Fruit fly (Drosophila melanogaster) whole organism, embryonic: ENCODE data around the gene Rbp4.

Source experiments
- Adf1 ChIP-seq: fragments of 200-800 bp; sonication (Bioruptor generic); IDR thresholded peaks from 2 replicates; pipeline ENCODE4 v1.3.6; 2022; ENCODE audit warnings: missing biosample characterization, missing genetic modification characterization
- Antp ChIP-seq: fragments of 200-800 bp; sonication (Bioruptor generic); optimal IDR thresholded peaks from 3 replicates; lab custom pipeline; 2016; ENCODE audit warnings: missing biosample characterization, missing genetic modification characterization
- Atf3 ChIP-seq: fragments of 200-800 bp; sonication (Bioruptor generic); optimal IDR thresholded peaks from 3 replicates; lab custom pipeline; 2016; ENCODE audit warnings: missing biosample characterization, missing genetic modification characterization
- Awh ChIP-seq: fragments of 200-800 bp; sonication (Bioruptor generic); IDR thresholded peaks from 2 replicates; pipeline ENCODE4, ENCODE4 v1.3.6; 2022; ENCODE audit warnings: missing biosample characterization, missing genetic modification characterization
- B-H1 ChIP-seq: fragments of 200-800 bp; sonication (Bioruptor generic); IDR thresholded peaks from 3 replicates; pipeline ENCODE4 v1.3.6; 2022; ENCODE audit warnings: missing biosample characterization, missing genetic modification characterization
- B-H2 ChIP-seq: fragments of 200-800 bp; sonication (Bioruptor generic); optimal IDR thresholded peaks from 2 replicates; lab custom pipeline; 2018; ENCODE audit warnings: missing biosample characterization, mild to moderate bottlenecking, missing genetic modification characterization
- Bdp1 ChIP-seq: fragments of 200-800 bp; sonication (Bioruptor generic); optimal IDR thresholded peaks from 3 replicates; lab custom pipeline; 2016; ENCODE audit warnings: missing biosample characterization, missing genetic modification characterization
- CG10209 ChIP-seq: fragments of 200-800 bp; sonication (Bioruptor generic); optimal IDR thresholded peaks from 3 replicates; lab custom pipeline; 2017; ENCODE audit warnings: missing biosample characterization, mild to moderate bottlenecking, missing genetic modification characterization, missing genetic modification reagents
- CG11398 ChIP-seq: fragments of 200-800 bp; sonication (Bioruptor generic); optimal IDR thresholded peaks from 2 replicates; lab custom pipeline; 2016; ENCODE audit warnings: missing biosample characterization, missing genetic modification characterization
- CG1233 ChIP-seq: fragments of 200-800 bp; sonication (Bioruptor generic); optimal IDR thresholded peaks from 4 replicates; lab custom pipeline; 2018; ENCODE audit warnings: missing biosample characterization, mild to moderate bottlenecking, missing genetic modification characterization
- CG13287 ChIP-seq: fragments of 200-800 bp; sonication (Bioruptor generic); IDR thresholded peaks from 2 replicates; pipeline ENCODE4 v1.3.6; 2022; ENCODE audit warnings: missing biosample characterization, missing genetic modification characterization; ENCODE audit not compliant: partially characterized antibody
- CG14860 ChIP-seq: fragments of 200-800 bp; sonication (Bioruptor generic); IDR thresholded peaks from 3 replicates; pipeline ENCODE4 v1.3.6; 2022; ENCODE audit warnings: missing biosample characterization, missing genetic modification characterization; ENCODE audit not compliant: partially characterized antibody
- CG15073 ChIP-seq: fragments of 200-800 bp; sonication (Bioruptor generic); optimal IDR thresholded peaks from 2 replicates; lab custom pipeline; 2016; ENCODE audit warnings: missing biosample characterization, missing genetic modification characterization
- CG18262 ChIP-seq: fragments of 200-800 bp; optimal IDR thresholded peaks from 3 replicates; lab custom pipeline; 2019; ENCODE audit warnings: missing biosample characterization, mild to moderate bottlenecking, missing genetic modification characterization, moderate library complexity
- CG31365 ChIP-seq: fragments of 200-800 bp; sonication (Bioruptor generic); optimal IDR thresholded peaks from 2 replicates; lab custom pipeline; 2018; ENCODE audit warnings: missing biosample characterization, mild to moderate bottlenecking, missing genetic modification characterization
- CG32532 ChIP-seq: fragments of 200-800 bp; sonication (Bioruptor generic); IDR thresholded peaks from 2 replicates; pipeline ENCODE4 v1.3.6; 2022; ENCODE audit warnings: missing biosample characterization, missing genetic modification characterization
- CG3838 ChIP-seq: fragments of 200-800 bp; sonication (Bioruptor generic); optimal IDR thresholded peaks from 3 replicates; lab custom pipeline; 2016; ENCODE audit warnings: missing biosample characterization, missing genetic modification characterization
- CG6813 ChIP-seq: fragments of 200-800 bp; sonication (Bioruptor generic); optimal IDR thresholded peaks from 2 replicates; lab custom pipeline; 2017; ENCODE audit warnings: missing biosample characterization, missing genetic modification characterization, mild to moderate bottlenecking, moderate library complexity, missing genetic modification reagents
- CG7271 ChIP-seq: fragments of 200-800 bp; sonication (Bioruptor generic); optimal IDR thresholded peaks from 2 replicates; lab custom pipeline; 2018; ENCODE audit warnings: missing biosample characterization, mild to moderate bottlenecking, missing genetic modification characterization, moderate library complexity
- CG9817 ChIP-seq: fragments of 200-800 bp; sonication (Bioruptor generic); optimal IDR thresholded peaks from 2 replicates; lab custom pipeline; 2018; ENCODE audit warnings: missing biosample characterization, mild to moderate bottlenecking, missing genetic modification characterization, moderate library complexity
- D19B ChIP-seq: fragments of 200-800 bp; sonication (Bioruptor generic); optimal IDR thresholded peaks from 2 replicates; lab custom pipeline; 2017; ENCODE audit warnings: missing biosample characterization, mild to moderate bottlenecking, missing genetic modification characterization
- Dfd ChIP-seq, 2 experiments: fragments of >200 bp; optimal IDR thresholded peaks; 2 replicates each; lab custom pipeline; 2017; ENCODE audit warnings: missing biosample characterization in 2 of 2, missing genetic modification characterization in 2 of 2
- Dref ChIP-seq: fragments of 200-800 bp; sonication (Bioruptor generic); IDR thresholded peaks from 2 replicates; pipeline ENCODE4 v1.3.6; 2022; ENCODE audit warnings: missing biosample characterization, missing genetic modification characterization
- Drgx ChIP-seq: fragments of 200-800 bp; sonication (Bioruptor generic); IDR thresholded peaks from 2 replicates; pipeline ENCODE4 v1.3.6; 2022; ENCODE audit warnings: missing biosample characterization, missing genetic modification characterization
- GATAe ChIP-seq: fragments of 200-800 bp; sonication (Bioruptor generic); conservative IDR thresholded peaks from 2 replicates; pipeline ENCODE4 v1.3.6; 2022; ENCODE audit warnings: missing biosample characterization, missing genetic modification characterization
- H15 ChIP-seq: fragments of 200-800 bp; sonication (Bioruptor generic); IDR thresholded peaks from 3 replicates; pipeline ENCODE4 v1.3.6; 2022; ENCODE audit warnings: missing biosample characterization, missing genetic modification characterization
- Lhr ChIP-seq: fragments of 200-800 bp; sonication (Bioruptor generic); optimal IDR thresholded peaks from 3 replicates; lab custom pipeline; 2017; ENCODE audit warnings: mild to moderate bottlenecking, missing biosample characterization, missing genetic modification reagents, missing genetic modification characterization
- Med ChIP-seq: fragments of 200-800 bp; sonication (Bioruptor generic); peaks from one replicate; lab custom pipeline; 2016; ENCODE audit warnings: missing biosample characterization, missing genetic modification characterization, mild to moderate bottlenecking, inconsistent platforms, moderate library complexity
- Meics ChIP-seq: fragments of 200-800 bp; sonication (Bioruptor generic); optimal IDR thresholded peaks from 2 replicates; lab custom pipeline; 2017; ENCODE audit warnings: missing biosample characterization, mild to moderate bottlenecking, missing genetic modification characterization
- NFAT ChIP-seq: fragments of 200-800 bp; sonication (Bioruptor generic); IDR thresholded peaks from 2 replicates; pipeline ENCODE4 v1.3.6; 2022; ENCODE audit warnings: missing biosample characterization, missing genetic modification characterization
- Sox102F ChIP-seq: fragments of 200-800 bp; sonication (Bioruptor generic); optimal IDR thresholded peaks from 2 replicates; lab custom pipeline; 2018; ENCODE audit warnings: missing biosample characterization, mild to moderate bottlenecking, missing genetic modification characterization, moderate library complexity
- bbx ChIP-seq: fragments of 200-800 bp; sonication (Bioruptor generic); IDR thresholded peaks from 2 replicates; pipeline ENCODE4 v1.3.6; 2022; ENCODE audit warnings: missing biosample characterization, missing genetic modification characterization; ENCODE audit not compliant: partially characterized antibody
- bowl ChIP-seq: fragments of 200-800 bp; sonication (Bioruptor generic); IDR thresholded peaks from 2 replicates; pipeline ENCODE4 v1.3.6; 2022; ENCODE audit warnings: missing biosample characterization, missing genetic modification characterization
- chif ChIP-seq, 2 experiments: fragments of 200-800 bp; sonication (Bioruptor generic); optimal IDR thresholded peaks; 3 replicates each; lab custom pipeline; 2016; ENCODE audit warnings: missing biosample characterization in 2 of 2, missing genetic modification characterization in 2 of 2
- chn ChIP-seq: fragments of 200-800 bp; sonication (Bioruptor generic); optimal IDR thresholded peaks from 2 replicates; lab custom pipeline; 2016; ENCODE audit warnings: missing biosample characterization, missing genetic modification characterization
- da ChIP-seq: fragments of 200-800 bp; sonication (Bioruptor generic); optimal IDR thresholded peaks from 2 replicates; lab custom pipeline; 2016; ENCODE audit warnings: missing biosample characterization, missing genetic modification characterization
- dan ChIP-seq: fragments of 200-800 bp; sonication (Bioruptor generic); IDR thresholded peaks from 2 replicates; pipeline ENCODE4 v1.3.6; 2022; ENCODE audit warnings: missing biosample characterization, missing genetic modification characterization
- disco-r ChIP-seq: fragments of 200-800 bp; sonication (Bioruptor generic); optimal IDR thresholded peaks from 2 replicates; lab custom pipeline; 2016; ENCODE audit warnings: missing biosample characterization, missing genetic modification characterization
- ems ChIP-seq: fragments of 200-800 bp; sonication (Bioruptor generic); optimal IDR thresholded peaks from 3 replicates; lab custom pipeline; 2016; ENCODE audit warnings: missing biosample characterization, missing genetic modification characterization
- gce ChIP-seq: fragments of 200-800 bp; sonication (Bioruptor generic); IDR thresholded peaks from 3 replicates; pipeline ENCODE4 v1.3.6; 2022; ENCODE audit warnings: missing biosample characterization, missing genetic modification characterization
- her ChIP-seq: fragments of 200-800 bp; sonication (Bioruptor generic); optimal IDR thresholded peaks from 2 replicates; lab custom pipeline; 2016; ENCODE audit warnings: missing biosample characterization, missing genetic modification characterization
- jing ChIP-seq: fragments of 200-800 bp; sonication (Bioruptor generic); optimal IDR thresholded peaks from 2 replicates; lab custom pipeline; 2018; ENCODE audit warnings: missing biosample characterization, mild to moderate bottlenecking, missing genetic modification characterization
- lola ChIP-seq, 3 experiments: fragments of >200 bp in 2 of 3; fragments of 200-800 bp in 1 of 3; sonication (Bioruptor generic) in 1 of 3; optimal IDR thresholded peaks; 2 replicates each; lab custom pipeline; 2017 to 2019; ENCODE audit warnings: missing biosample characterization in 3 of 3, missing genetic modification characterization in 3 of 3, mild to moderate bottlenecking in 1 of 3, moderate library complexity in 1 of 3
- slp2 ChIP-seq: fragments of 200-800 bp; sonication (Bioruptor generic); optimal IDR thresholded peaks from 2 replicates; lab custom pipeline; 2016; ENCODE audit warnings: missing biosample characterization, missing genetic modification characterization
- sna ChIP-seq: fragments of 200-800 bp; sonication (Bioruptor generic); IDR thresholded peaks from 2 replicates; pipeline ENCODE4 v1.3.6; 2022; ENCODE audit warnings: missing biosample characterization, missing genetic modification characterization; ENCODE audit not compliant: partially characterized antibody
- so ChIP-seq: fragments of 200-800 bp; sonication (Bioruptor generic); IDR thresholded peaks from 3 replicates; pipeline ENCODE4 v1.3.6; 2022; ENCODE audit warnings: missing biosample characterization, missing genetic modification characterization
- tin ChIP-seq: fragments of 200-800 bp; sonication (Bioruptor generic); optimal IDR thresholded peaks from 3 replicates; lab custom pipeline; 2016; ENCODE audit warnings: missing biosample characterization, missing genetic modification characterization
- tna ChIP-seq: fragments of 200-800 bp; sonication (Bioruptor generic); IDR thresholded peaks from 2 replicates; pipeline ENCODE4 v1.3.6; 2022; ENCODE audit warnings: missing biosample characterization, missing genetic modification characterization; ENCODE audit not compliant: partially characterized antibody
- yki ChIP-seq: fragments of >200 bp; optimal IDR thresholded peaks from 3 replicates; lab custom pipeline; 2018

Rbp4 gene

DNA sequence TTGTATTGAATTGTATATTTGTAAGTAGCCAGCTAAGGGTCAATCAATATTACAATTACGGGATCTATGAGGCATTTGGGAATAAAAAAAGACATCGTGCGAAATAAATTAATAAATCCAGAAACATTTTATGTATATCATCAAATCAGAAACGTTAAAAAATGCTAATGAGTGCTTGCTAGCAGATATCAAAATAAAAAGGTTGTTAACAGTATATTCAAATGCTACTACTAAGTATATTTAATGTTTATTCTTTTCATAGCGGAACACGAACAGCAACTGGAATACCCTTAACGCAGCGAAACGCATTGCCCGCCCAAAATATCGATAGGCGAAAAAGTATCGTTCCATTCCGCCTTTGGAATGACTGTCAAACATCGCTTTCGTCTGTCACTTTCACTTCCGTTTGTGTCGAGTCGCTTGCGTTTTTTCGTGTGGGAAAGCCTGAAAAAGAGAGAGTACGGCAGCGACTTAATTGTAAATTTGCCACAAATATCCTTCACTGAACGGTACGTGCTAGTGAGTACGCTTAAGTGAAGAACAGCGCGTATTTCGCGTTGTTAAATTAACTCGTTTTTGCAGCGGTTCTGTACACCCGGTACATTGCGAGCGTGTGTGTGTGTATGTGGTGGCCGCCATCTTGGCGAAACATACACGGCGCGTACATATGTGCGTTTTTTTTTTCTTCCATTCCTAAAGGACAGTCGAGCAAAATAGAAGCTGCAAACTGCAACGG is 4.9 kb upstream of the Rbp4 start, which contains the start of gene B52 (continued):
- peak; percentile 63; the same call in 1 of the 2 replicates for TF ChIP-seq bbx
- TF ChIP-seq Atf3 = no peak
- peak; percentile 35 for TF ChIP-seq CG9817 (tag; lab: Kevin White, UChicago)
- TF ChIP-seq Bdp1 (GFP tag; lab: Kevin White, UChicago) = peak; percentile 45
- TF ChIP-seq Antp (GFP tag; lab: Kevin White, UChicago) = peak; percentile 48
- TF ChIP-seq CG32532 (GFP tag; lab: Robert Waterston, UW) = peak; percentile 77
- peak; percentile 50 for TF ChIP-seq Drgx
- TF ChIP-seq chif (GFP tag; optimal IDR thresholded peaks at IDR 0.05; lab: Kevin White, UChicago) = no peak
- TF ChIP-seq jing (GFP tag; lab: Kevin White, UChicago) = peak; percentile 17
- TF ChIP-seq sna (GFP tag; lab: Robert Waterston, UW) = no peak
- no peak for TF ChIP-seq tna (GFP tag; lab: Robert Waterston, UW)
- peak; percentile 24; the same call in 1 of the 2 replicates for TF ChIP-seq Adf1
- TF ChIP-seq CG13287 = 0 out of 2 replicates have a peak, but pooled peaks have one; percentile 35
- no peak for TF ChIP-seq dan
- TF ChIP-seq CG14860 (GFP tag; lab: Robert Waterston, UW) = no peak; the same call in 2 of the 3 replicates
- TF ChIP-seq CG31365 (tag; lab: Kevin White, UChicago) = peak; percentile 64
- TF ChIP-seq da (GFP tag; lab: Kevin White, UChicago) = peak; percentile 51
- TF ChIP-seq her (GFP tag; lab: Kevin White, UChicago) = peak; percentile 71
- peak; percentile 32 for TF ChIP-seq CG18262
- peak; percentile 28; the same call in 2 of the 3 replicates for TF ChIP-seq B-H1 (GFP tag; lab: Robert Waterston, UW)
- TF ChIP-seq CG11398 (GFP tag; lab: Kevin White, UChicago) = peak; percentile 77
- peak; percentile 65 for TF ChIP-seq CG10209 (GFP tag; lab: Kevin White, UChicago)
- TF ChIP-seq CG7271 = peak; percentile 78
- no peak for TF ChIP-seq Dfd (GFP tag; optimal IDR thresholded peaks at IDR 0.05; lab: Kevin White, UChicago)
- peak; percentile 39 for TF ChIP-seq chn (GFP tag; lab: Kevin White, UChicago)
- TF ChIP-seq slp2 = peak; percentile 38
- peak; percentile 79 for TF ChIP-seq Meics (GFP tag; lab: Kevin White, UChicago)
- peak; percentile 78; the same call in 1 of the 2 replicates for TF ChIP-seq NFAT (GFP tag; lab: Robert Waterston, UW)
- peak; percentile 65 for TF ChIP-seq D19B (GFP tag; lab: Kevin White, UChicago)
- TF ChIP-seq GATAe (GFP tag; lab: Robert Waterston, UW) = no peak
- no peak for TF ChIP-seq CG15073
- peak; percentile 61 for TF ChIP-seq B-H2 (GFP tag; lab: Kevin White, UChicago)
- TF ChIP-seq CG6813 = peak; percentile 75
- peak; percentile 62 for TF ChIP-seq disco-r (GFP tag; lab: Kevin White, UChicago)
- peak; percentile 71; the same call in 1 of the 3 replicates for TF ChIP-seq so (GFP tag; lab: Robert Waterston, UW)
- TF ChIP-seq gce (GFP tag; lab: Robert Waterston, UW) = peak; percentile 70; the same call in 1 of the 3 replicates
- TF ChIP-seq Lhr (GFP tag; lab: Kevin White, UChicago) = peak; percentile 41
- TF ChIP-seq Med = peak; percentile 97
- peak; percentile 64 for TF ChIP-seq Awh
- TF ChIP-seq ems (GFP tag; lab: Kevin White, UChicago) = peak; percentile 51
- TF ChIP-seq Sox102F (GFP tag; lab: Kevin White, UChicago) = no peak
- TF ChIP-seq bowl = no peak
- peak; percentile 80 for TF ChIP-seq Dref (GFP tag; lab: Robert Waterston, UW)
- TF ChIP-seq CG3838 = no peak
- peak; percentile 60; the same call in 2 of the 3 replicates for TF ChIP-seq H15 (GFP tag; lab: Robert Waterston, UW)
- TF ChIP-seq CG1233 = peak; percentile 63
- peak; percentile 8 for TF ChIP-seq tin (GFP tag; lab: Kevin White, UChicago)
- no peak for TF ChIP-seq yki
- peak in 1 of 3 experiments; percentile 38 for TF ChIP-seq lola (GFP tag; optimal IDR thresholded peaks at IDR 0.05; lab: Kevin White, UChicago)
